Fruit fly (Drosophila melanogaster) whole organism, prepupa: Measurements from ENCODE around the gene CG10428.

Experiments used
- CG1621 ChIP-seq: fragments of 200-800 bp; sonication (Bioruptor generic); optimal IDR thresholded peaks from 3 replicates; lab custom pipeline; 2018; ENCODE audit warnings: missing biosample characterization, mild to moderate bottlenecking, missing genetic modification characterization
- CG16779 ChIP-seq: fragments of 200-800 bp; sonication (Bioruptor generic); optimal IDR thresholded peaks from 3 replicates; lab custom pipeline; 2017; ENCODE audit warnings: missing biosample characterization, mild to moderate bottlenecking, missing genetic modification characterization
- CG4318 ChIP-seq: fragments of 200-800 bp; sonication (Bioruptor generic); optimal IDR thresholded peaks from 3 replicates; lab custom pipeline; 2017; ENCODE audit warnings: missing biosample characterization, mild to moderate bottlenecking, missing genetic modification characterization
- CG6276 ChIP-seq: fragments of 200-800 bp; sonication (Bioruptor generic); optimal IDR thresholded peaks from 2 replicates; lab custom pipeline; 2017; ENCODE audit warnings: missing biosample characterization, mild to moderate bottlenecking, missing genetic modification characterization
- CG8319 ChIP-seq: fragments of 200-800 bp; sonication (Bioruptor generic); optimal IDR thresholded peaks from 3 replicates; lab custom pipeline; 2016; ENCODE audit warnings: missing biosample characterization, missing genetic modification characterization
- CG8632 ChIP-seq: fragments of 200-800 bp; sonication (Bioruptor generic); optimal IDR thresholded peaks from 3 replicates; lab custom pipeline; 2016; ENCODE audit warnings: missing biosample characterization, missing genetic modification characterization
- Eip78C ChIP-seq: fragments of 200-800 bp; sonication (Bioruptor generic); peaks from one replicate; lab custom pipeline; 2016; ENCODE audit warnings: missing biosample characterization, missing genetic modification characterization
- Ets21C ChIP-seq: fragments of 200-800 bp; sonication (Bioruptor generic); optimal IDR thresholded peaks from 3 replicates; lab custom pipeline; 2016; ENCODE audit warnings: missing biosample characterization, missing genetic modification characterization
- Hr39 ChIP-seq: fragments of 200-800 bp; sonication (Bioruptor generic); optimal IDR thresholded peaks from 2 replicates; lab custom pipeline; 2016; ENCODE audit warnings: missing biosample characterization, missing genetic modification characterization
- OdsH ChIP-seq: fragments of 200-800 bp; sonication (Bioruptor generic); optimal IDR thresholded peaks from 3 replicates; lab custom pipeline; 2016; ENCODE audit warnings: missing biosample characterization, missing genetic modification characterization
- fd85E ChIP-seq: fragments of 200-800 bp; sonication (Bioruptor generic); optimal IDR thresholded peaks from 3 replicates; lab custom pipeline; 2016; ENCODE audit warnings: missing biosample characterization, missing genetic modification characterization
- salr ChIP-seq, 2 experiments: fragments of 200-800 bp; sonication (Bioruptor generic); optimal IDR thresholded peaks; 3 replicates each; lab custom pipeline; 2016 to 2018; ENCODE audit warnings: missing biosample characterization in 2 of 2, missing genetic modification characterization in 2 of 2, mild to moderate bottlenecking in 1 of 2

DNA sequence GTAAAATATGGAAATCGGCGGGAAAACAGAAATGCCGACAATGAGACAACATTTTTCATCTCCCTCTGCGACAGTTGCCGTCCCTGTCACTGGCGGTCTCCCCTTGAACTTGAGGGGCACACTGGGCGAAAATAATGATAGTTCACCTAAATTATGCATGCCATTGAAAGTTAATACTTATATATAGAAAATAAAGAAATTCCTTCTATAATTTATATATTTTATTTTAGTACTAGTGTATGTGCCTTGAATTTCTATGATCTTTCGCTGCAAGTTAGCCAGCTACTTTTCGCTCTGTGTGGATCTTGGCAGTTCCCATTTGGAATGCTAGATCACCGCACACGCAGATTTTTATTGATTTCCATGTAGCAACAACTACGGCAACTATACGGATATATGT lies 42.1 kb upstream of the CG10428 start:
- TF ChIP-seq Eip78C (GFP tag; lab: Kevin White, UChicago) (peak; percentile 32), CG4318 (GFP tag; lab: Kevin White, UChicago) (no peak), Ets21C (no peak), CG8632 (GFP tag; lab: Kevin White, UChicago) (no peak), CG8319 (GFP tag; lab: Kevin White, UChicago) (no peak), CG6276 (GFP tag; lab: Kevin White, UChicago) (no peak), CG1621 (no peak), fd85E (GFP tag; lab: Kevin White, UChicago) (no peak), CG16779 (tag; lab: Kevin White, UChicago) (no peak), salr (GFP tag; optimal IDR thresholded peaks at IDR 0.05; lab: Kevin White, UChicago) (no peak), Hr39 (GFP tag; lab: Kevin White, UChicago) (no peak), OdsH (no peak)
